Worm (Caenorhabditis elegans) whole organism, midembryonic: ENCODE measurements around the gene lact-5.

Experiments used
- cog-1 ChIP-seq: sonication (generic microtip); optimal IDR thresholded peaks from 2 replicates; lab custom pipeline; 2016; ENCODE audit warnings: missing genetic modification characterization, missing compliant biosample characterization
- flt-1 ChIP-seq: fragments of 200-800 bp; sonication (Bioruptor generic); IDR thresholded peaks from 2 replicates; pipeline ENCODE4 v1.3.6; 2022; ENCODE audit warnings: missing genetic modification characterization, missing compliant biosample characterization
- klf-2 ChIP-seq: fragments of 200-800 bp; sonication (Bioruptor generic); conservative IDR thresholded peaks from 2 replicates; pipeline ENCODE4 v1.3.6; 2022; ENCODE audit warnings: missing genetic modification reagents, missing genetic modification characterization, missing compliant biosample characterization
- med-1 ChIP-seq: sonication (generic microtip); optimal IDR thresholded peaks from 2 replicates; lab custom pipeline; 2017; ENCODE audit warnings: missing genetic modification characterization, mild to moderate bottlenecking, missing compliant biosample characterization, antibody characterized with exemption, missing genetic modification reagents; ENCODE audit not compliant: insufficient read depth
- ref-1 ChIP-seq: fragments of 200-800 bp; sonication (Bioruptor generic); conservative IDR thresholded peaks from 2 replicates; pipeline ENCODE4 v1.3.6; 2022; ENCODE audit warnings: missing genetic modification reagents, missing genetic modification characterization, missing compliant biosample characterization
- tab-1 ChIP-seq: fragments of 200-800 bp; sonication (Bioruptor generic); IDR thresholded peaks from 2 replicates; pipeline ENCODE4 v1.3.6; 2022; ENCODE audit warnings: missing genetic modification characterization, missing compliant biosample characterization
- ztf-29 ChIP-seq: fragments of 200-800 bp; sonication (Bioruptor generic); IDR thresholded peaks from 2 replicates; pipeline ENCODE4 v1.3.6; 2022; ENCODE audit warnings: missing genetic modification reagents, missing genetic modification characterization, missing compliant biosample characterization

DNA sequence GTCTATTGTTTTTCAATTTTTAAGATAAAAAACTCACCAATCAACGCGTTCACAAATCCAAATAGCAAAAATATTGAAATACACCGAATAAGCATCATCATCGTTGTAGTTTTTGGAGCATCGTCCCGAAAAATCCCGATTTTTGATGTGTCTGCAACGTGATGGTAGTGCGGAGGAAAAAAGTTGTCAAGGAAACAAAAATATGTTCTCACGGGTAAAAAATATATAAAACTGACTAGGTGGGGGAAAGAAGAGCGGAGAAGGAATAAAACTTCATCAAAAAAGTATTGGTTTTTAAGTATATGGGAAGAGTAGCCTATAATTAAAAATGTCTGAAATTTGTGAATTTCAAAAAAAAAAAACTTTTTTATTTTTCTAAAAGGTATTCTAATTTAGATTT lies 9.6 kb downstream of the lact-5 start, which contains the start of gene rig-6:
- no peak for TF ChIP-seq med-1 (GFP tag; lab: Kevin White, UChicago)
- TF ChIP-seq tab-1 (GFP tag; lab: Robert Waterston, UW): no peak
- TF ChIP-seq flt-1 (GFP tag; lab: Robert Waterston, UW): no peak
- TF ChIP-seq klf-2: no peak
- no peak for TF ChIP-seq ref-1 (GFP tag; lab: Robert Waterston, UW)
- no peak for TF ChIP-seq cog-1 (tag; lab: Kevin White, UChicago)
- TF ChIP-seq ztf-29: no peak
